Worm (Caenorhabditis elegans): ENCODE results near the gene unc-64.

unc-64 gene

DNA sequence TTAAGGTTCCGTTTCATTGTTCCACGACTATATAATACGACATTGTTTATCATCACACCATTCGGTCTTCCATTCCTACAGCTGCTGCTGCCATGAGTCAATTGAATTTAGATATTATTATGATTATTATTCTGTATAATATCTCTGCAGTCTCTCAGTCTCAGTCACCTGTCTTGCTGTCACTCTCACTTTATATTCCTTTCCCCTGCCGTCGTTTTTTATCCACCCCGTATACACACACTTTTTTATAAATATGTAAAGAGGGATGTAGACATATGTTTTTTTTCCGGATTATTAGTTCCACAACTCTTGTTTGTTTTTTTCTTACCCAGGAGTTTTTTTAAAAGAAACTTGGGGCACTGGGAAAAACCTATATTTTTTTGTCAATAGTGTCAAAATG, 4.8 kb upstream of the unc-64 start:
- TF ChIP-seq aly-2 (tag; optimal IDR thresholded peaks at IDR 0.05) (no peak), hmg-11 (tag; optimal IDR thresholded peaks at IDR 0.05) (no peak), sea-2 (GFP tag; optimal IDR thresholded peaks at IDR 0.05) (no peak), unc-39 (tag; optimal IDR thresholded peaks at IDR 0.05) (no peak), egl-27 (tag; optimal IDR thresholded peaks at IDR 0.05) (no peak), daf-12 (tag; optimal IDR thresholded peaks at IDR 0.05) (no peak)

DNA sequence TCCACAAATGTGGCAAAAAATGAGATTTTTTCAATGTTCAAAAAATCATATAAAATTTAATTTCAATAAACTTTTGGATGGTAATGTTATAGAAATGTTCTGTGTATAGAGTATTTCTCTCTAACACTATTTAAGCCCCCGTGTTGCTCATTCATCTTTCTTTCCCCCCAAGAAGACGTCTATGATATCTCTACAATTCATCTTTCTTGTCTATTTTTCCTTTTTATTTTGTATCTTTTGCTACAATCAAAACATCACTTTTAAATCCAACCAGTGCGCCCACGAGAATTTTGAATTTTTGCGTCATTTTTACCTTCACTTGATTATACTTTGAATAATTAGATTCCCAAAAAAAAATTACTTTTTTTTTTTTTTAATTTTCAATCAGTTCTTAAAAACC, 4.3 kb upstream of the unc-64 start:
- TF ChIP-seq sea-2 (GFP tag; optimal IDR thresholded peaks at IDR 0.05) = no peak
- no peak for TF ChIP-seq fkh-10 (GFP tag; optimal IDR thresholded peaks at IDR 0.05)
- TF ChIP-seq tbx-2 (tag; optimal IDR thresholded peaks at IDR 0.05) = no peak
- TF ChIP-seq elt-1 (tag; optimal IDR thresholded peaks at IDR 0.05) = peak; percentile 88
- no peak for TF ChIP-seq unc-62 (GFP tag; optimal IDR thresholded peaks at IDR 0.05)

DNA sequence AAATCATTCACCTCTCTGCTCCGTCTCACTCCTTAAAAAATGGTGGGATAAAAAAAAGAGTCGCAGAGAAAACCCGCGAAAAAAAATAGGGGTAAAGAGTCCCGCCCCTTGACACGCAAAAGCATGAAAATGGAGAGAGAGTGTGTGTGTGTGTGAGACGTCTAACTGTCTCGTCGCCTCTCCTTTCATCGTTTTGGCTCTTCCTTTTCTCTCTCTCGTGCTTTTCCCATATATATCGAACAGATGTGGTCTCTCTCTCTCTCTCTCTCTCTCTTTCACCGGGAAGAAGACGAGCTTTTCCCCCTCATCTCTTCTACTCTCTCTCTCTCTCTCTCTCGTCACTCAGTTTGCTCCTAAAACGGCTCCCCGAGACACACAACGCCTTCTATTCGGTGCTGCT, 1.3 kb upstream of the unc-64 start:
- TF ChIP-seq snpc-4 (tag; optimal IDR thresholded peaks at IDR 0.05) = peak; percentile 43
- TF ChIP-seq daf-12 (tag; optimal IDR thresholded peaks at IDR 0.05) = no peak
- peak; percentile 69 for TF ChIP-seq skn-1 (tag; optimal IDR thresholded peaks at IDR 0.05)
- peak; percentile 27 for TF ChIP-seq pha-4 (tag; optimal IDR thresholded peaks at IDR 0.05)
- TF ChIP-seq sea-2 (GFP tag; optimal IDR thresholded peaks at IDR 0.05) = no peak
- TF ChIP-seq elt-2 (tag; optimal IDR thresholded peaks at IDR 0.05) = peak; percentile 48
- peak; percentile 32 for TF ChIP-seq R02D3.7 (tag; optimal IDR thresholded peaks at IDR 0.05)
- TF ChIP-seq nhr-23 (tag; optimal IDR thresholded peaks at IDR 0.05) = no peak
- TF ChIP-seq nhr-11 (tag; optimal IDR thresholded peaks at IDR 0.05) = peak; percentile 55
- no peak for TF ChIP-seq nhr-12 (tag; optimal IDR thresholded peaks at IDR 0.05)
- peak; percentile 58 for TF ChIP-seq tbx-2 (tag; optimal IDR thresholded peaks at IDR 0.05)
- peak; percentile 94 for TF ChIP-seq hmg-11 (tag; optimal IDR thresholded peaks at IDR 0.05)
- TF ChIP-seq ztf-11 (tag; optimal IDR thresholded peaks at IDR 0.05) = no peak
- no peak for TF ChIP-seq ztf-4 (tag; optimal IDR thresholded peaks at IDR 0.05)
- peak; percentile 27 for TF ChIP-seq mdl-1 (tag; optimal IDR thresholded peaks at IDR 0.05)
- no peak for TF ChIP-seq fkh-2 (tag; optimal IDR thresholded peaks at IDR 0.05)
- TF ChIP-seq pqm-1 (tag; optimal IDR thresholded peaks at IDR 0.05) = peak; percentile 53
- TF ChIP-seq lsy-12 (tag; optimal IDR thresholded peaks at IDR 0.05) = peak; percentile 58
- peak; percentile 55 for TF ChIP-seq ceh-28 (tag; optimal IDR thresholded peaks at IDR 0.05)
- peak; percentile 21 for TF ChIP-seq elt-1 (tag; optimal IDR thresholded peaks at IDR 0.05)
- no peak for TF ChIP-seq zag-1 (tag; optimal IDR thresholded peaks at IDR 0.05)
- TF ChIP-seq nhr-76 (tag; optimal IDR thresholded peaks at IDR 0.05) = no peak
- TF ChIP-seq unc-39 (tag; optimal IDR thresholded peaks at IDR 0.05) = no peak
- TF ChIP-seq ceh-9 (tag; optimal IDR thresholded peaks at IDR 0.05) = no peak
- no peak for TF ChIP-seq ceh-82 (tag; optimal IDR thresholded peaks at IDR 0.05)
- TF ChIP-seq nhr-25 (tag; optimal IDR thresholded peaks at IDR 0.05) = no peak
- no peak for TF ChIP-seq aly-2 (tag; optimal IDR thresholded peaks at IDR 0.05)
- TF ChIP-seq egl-5 (tag; optimal IDR thresholded peaks at IDR 0.05) = no peak
- no peak for TF ChIP-seq nhr-67 (tag; optimal IDR thresholded peaks at IDR 0.05)
- TF ChIP-seq mml-1 (tag; optimal IDR thresholded peaks at IDR 0.05) = no peak
- TF ChIP-seq nhr-28 (tag; optimal IDR thresholded peaks at IDR 0.05) = no peak
- TF ChIP-seq jun-1 (tag; optimal IDR thresholded peaks at IDR 0.05) = peak; percentile 37
- no peak for TF ChIP-seq ceh-16 (tag; optimal IDR thresholded peaks at IDR 0.05)
- no peak for TF ChIP-seq elt-3 (tag; optimal IDR thresholded peaks at IDR 0.05)
- peak; percentile 32 for TF ChIP-seq lin-15B (tag; optimal IDR thresholded peaks at IDR 0.05)
- no peak for TF ChIP-seq fos-1 (tag; optimal IDR thresholded peaks at IDR 0.05)
- TF ChIP-seq fkh-10 (GFP tag; optimal IDR thresholded peaks at IDR 0.05) = peak; percentile 66
- peak; percentile 74 for TF ChIP-seq nfya-1 (tag; optimal IDR thresholded peaks at IDR 0.05; ENCODE audit: insufficient read depth)
- peak; percentile 90 for TF ChIP-seq lin-39 (tag; optimal IDR thresholded peaks at IDR 0.05)
- peak; percentile 50 for TF ChIP-seq unc-62 (GFP tag; optimal IDR thresholded peaks at IDR 0.05)
- no peak for TF ChIP-seq ama-1 (optimal IDR thresholded peaks at IDR 0.05)
- no peak for TF ChIP-seq nhr-237 (tag; optimal IDR thresholded peaks at IDR 0.05)

Data from whole organism, L3 larva.